Fruit fly (Drosophila melanogaster): ENCODE measurements around the gene CG33644.

The CG33644 gene

dm6 chr2L:13515688-13516037, 16.2 kb upstream of the CG33644 start:
- TF ChIP-seq CG10366 (GFP tag; IDR thresholded peaks at IDR 0.05) (no peak), Ets65A (GFP tag) (peak; percentile 70)

dm6 chr2L:13521807-13522206, 10.1 kb upstream of the CG33644 start:
- no peak for TF ChIP-seq sim (GFP tag; IDR thresholded peaks at IDR 0.05)
- peak; percentile 31; the same call in 1 of the 3 replicates for TF ChIP-seq row (GFP tag; IDR thresholded peaks at IDR 0.05)

DNA sequence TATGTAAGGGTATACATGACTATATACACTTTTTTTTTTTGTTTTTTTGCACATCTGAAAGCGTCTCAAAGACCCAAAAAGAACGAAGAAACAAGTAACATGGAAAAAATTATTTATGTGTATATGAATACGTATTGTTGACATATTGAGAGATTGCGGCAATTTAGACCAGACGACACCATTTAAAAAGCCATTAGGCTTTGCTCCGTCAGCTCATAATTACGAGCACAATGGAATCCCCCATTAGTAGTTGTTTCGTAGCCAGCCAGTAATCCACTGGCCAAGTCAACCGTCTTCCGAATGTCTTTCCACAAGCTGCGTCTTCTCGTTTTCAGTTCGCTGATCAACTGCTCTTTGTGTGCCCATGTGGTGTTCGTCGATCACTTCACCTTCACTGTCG, 4.3 kb upstream of the CG33644 start, which contains the start of gene CG33640:
Gene CG33640 (plus strand): TSS at position 301 of the 400 bp plus-strand sequence.
- no peak for TF ChIP-seq dan (GFP tag; IDR thresholded peaks at IDR 0.05)
- peak; percentile 15 for TF ChIP-seq zen (tag; optimal IDR thresholded peaks at IDR 0.05)

dm6 chr2L:13528742-13529141, 3.1 kb upstream of the CG33644 start, which contains the start of gene CG33641:
Gene CG33641, plus strand, starts transcription at chr2L:13529042.
- TF ChIP-seq sr (GFP tag; IDR thresholded peaks at IDR 0.05) (no peak), Sry-δ (GFP tag; optimal IDR thresholded peaks at IDR 0.05) (no peak), cato (GFP tag; optimal IDR thresholded peaks at IDR 0.05; ENCODE audit: borderline replicate concordance) (no peak), Nf-YA (GFP tag; IDR thresholded peaks at IDR 0.05) (no peak), Xrp1 (GFP tag; IDR thresholded peaks at IDR 0.05) (no peak), CG2116 (GFP tag; optimal IDR thresholded peaks at IDR 0.05) (no peak), H2.0 (GFP tag; IDR thresholded peaks at IDR 0.05) (no peak)

dm6 chr2L:13529675-13530074, 2.2 kb upstream of the CG33644 start, which contains the start of gene CG33642:
Gene CG33642, plus strand, starts transcription at chr2L:13529975.
- no peak for TF ChIP-seq Sox102F (GFP tag; optimal IDR thresholded peaks at IDR 0.05)
- no peak for TF ChIP-seq tin (GFP tag; optimal IDR thresholded peaks at IDR 0.05)
- TF ChIP-seq CG1233 (GFP tag; optimal IDR thresholded peaks at IDR 0.05), result no peak
- TF ChIP-seq CG11504 (tag; optimal IDR thresholded peaks at IDR 0.05), result no peak
- no peak for TF ChIP-seq HmgZ (tag; optimal IDR thresholded peaks at IDR 0.05)
- TF ChIP-seq CG14710 (tag; optimal IDR thresholded peaks at IDR 0.05), result no peak
- TF ChIP-seq BEAF-32 (GFP tag; optimal IDR thresholded peaks at IDR 0.05), result no peak
- TF ChIP-seq Hmx (GFP tag; optimal IDR thresholded peaks at IDR 0.05), result no peak
- TF ChIP-seq Dip2 (GFP tag; IDR thresholded peaks at IDR 0.05), result no peak
- TF ChIP-seq MTF-1 (GFP tag; optimal IDR thresholded peaks at IDR 0.05; ENCODE audit: borderline replicate concordance), result no peak
- no peak for TF ChIP-seq CG7745 (tag; optimal IDR thresholded peaks at IDR 0.05)
- TF ChIP-seq Lhr (GFP tag; optimal IDR thresholded peaks at IDR 0.05), result no peak
- no peak for TF ChIP-seq gro (GFP tag; optimal IDR thresholded peaks at IDR 0.05)

- no peak for TF ChIP-seq Drgx (GFP tag; IDR thresholded peaks at IDR 0.05)
- no peak for TF ChIP-seq CG9609 (GFP tag; optimal IDR thresholded peaks at IDR 0.05)
- TF ChIP-seq twi (tag; optimal IDR thresholded peaks at IDR 0.05), result no peak
- TF ChIP-seq NFAT (GFP tag; IDR thresholded peaks at IDR 0.05), result no peak
- TF ChIP-seq CG3065 (GFP tag; optimal IDR thresholded peaks at IDR 0.05), result no peak
- no peak for TF ChIP-seq CG4820 (GFP tag; optimal IDR thresholded peaks at IDR 0.05)
- TF ChIP-seq Atf3 (GFP tag; optimal IDR thresholded peaks at IDR 0.05), result no peak
- TF ChIP-seq gce (GFP tag; IDR thresholded peaks at IDR 0.05), result no peak
- no peak for TF ChIP-seq nerfin-1 (tag; optimal IDR thresholded peaks at IDR 0.05)
- TF ChIP-seq CG10979 (tag; optimal IDR thresholded peaks at IDR 0.05), result no peak
- TF ChIP-seq CG2129 (GFP tag; IDR thresholded peaks at IDR 0.05; ENCODE audit: partially characterized antibody), result no peak
- no peak for TF ChIP-seq Atf-2 (GFP tag; optimal IDR thresholded peaks at IDR 0.05)
- no peak for TF ChIP-seq E2f2 (GFP tag; IDR thresholded peaks at IDR 0.05)
- TF ChIP-seq HLHmδ (GFP tag; optimal IDR thresholded peaks at IDR 0.05), result no peak
- no peak for TF ChIP-seq Ets97D (GFP tag; optimal IDR thresholded peaks at IDR 0.05)
- TF ChIP-seq usp (GFP tag; optimal IDR thresholded peaks at IDR 0.05), result no peak
- TF ChIP-seq CG16815 (GFP tag; optimal IDR thresholded peaks at IDR 0.05), result no peak
- TF ChIP-seq Hr39 (optimal IDR thresholded peaks at IDR 0.05), result no peak
Observed at dm6 chr2L:13530774-13531173, 1.1 kb upstream of the CG33644 start, which contains the start of gene CG33643. Gene CG33643, plus strand, starts transcription at chr2L:13531074.

Measured in whole organism, embryonic.